Worm (Caenorhabditis elegans): ENCODE results near the gene Y70C5B.2.

DNA sequence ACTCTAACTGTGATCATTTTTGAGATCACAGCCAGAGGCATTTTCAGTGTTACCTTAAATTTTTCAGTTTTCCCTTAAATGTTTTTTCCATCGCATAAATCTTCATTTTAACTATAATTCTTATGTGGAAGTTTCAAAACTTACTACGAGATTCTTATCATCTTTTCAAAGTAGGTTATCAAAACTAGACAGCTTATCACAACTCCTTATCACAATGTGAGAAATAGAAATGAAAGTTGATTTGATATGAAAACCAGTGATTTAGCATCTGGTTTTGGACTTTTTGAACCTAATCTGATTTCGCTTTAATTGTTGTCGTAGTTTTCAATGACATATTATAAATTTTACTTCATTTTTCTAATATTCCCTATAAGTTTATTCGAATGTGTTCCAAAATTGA is 24.8 kb downstream of the Y70C5B.2 start, which contains the start of gene mltn-11:
- TF ChIP-seq snpc-4 (tag; optimal IDR thresholded peaks at IDR 0.05) (no peak), fkh-10 (GFP tag; optimal IDR thresholded peaks at IDR 0.05) (no peak), lin-13 (GFP tag; optimal IDR thresholded peaks at IDR 0.05) (no peak), unc-39 (tag; optimal IDR thresholded peaks at IDR 0.05) (no peak), dpl-1 (GFP tag; optimal IDR thresholded peaks at IDR 0.05) (no peak), egl-43 (GFP tag; IDR thresholded peaks at IDR 0.05) (no peak), nhr-237 (tag; optimal IDR thresholded peaks at IDR 0.05) (no peak), nhr-11 (tag; optimal IDR thresholded peaks at IDR 0.05) (no peak), mxl-3 (GFP tag; optimal IDR thresholded peaks at IDR 0.05) (no peak)
